Worm (Caenorhabditis elegans) whole organism, young adult: ENCODE data around the gene T22B7.7.

Experiments used
- ceh-58 ChIP-seq: fragments of 200-800 bp; sonication (Bioruptor generic); IDR thresholded peaks from 2 replicates; pipeline ENCODE4 v1.3.6; 2022; ENCODE audit warnings: missing genetic modification characterization, missing compliant biosample characterization
- madf-8 ChIP-seq: fragments of 200-800 bp; sonication (Bioruptor generic); conservative IDR thresholded peaks from 2 replicates; pipeline ENCODE4 v1.3.6; 2022; ENCODE audit warnings: missing genetic modification reagents, missing genetic modification characterization, missing compliant biosample characterization
- tlf-1 ChIP-seq: fragments of 200-800 bp; sonication (Bioruptor generic); optimal IDR thresholded peaks from 2 replicates; lab custom pipeline; 2018; ENCODE audit warnings: mild to moderate bottlenecking, missing genetic modification characterization, missing compliant biosample characterization

The T22B7.7 gene

DNA sequence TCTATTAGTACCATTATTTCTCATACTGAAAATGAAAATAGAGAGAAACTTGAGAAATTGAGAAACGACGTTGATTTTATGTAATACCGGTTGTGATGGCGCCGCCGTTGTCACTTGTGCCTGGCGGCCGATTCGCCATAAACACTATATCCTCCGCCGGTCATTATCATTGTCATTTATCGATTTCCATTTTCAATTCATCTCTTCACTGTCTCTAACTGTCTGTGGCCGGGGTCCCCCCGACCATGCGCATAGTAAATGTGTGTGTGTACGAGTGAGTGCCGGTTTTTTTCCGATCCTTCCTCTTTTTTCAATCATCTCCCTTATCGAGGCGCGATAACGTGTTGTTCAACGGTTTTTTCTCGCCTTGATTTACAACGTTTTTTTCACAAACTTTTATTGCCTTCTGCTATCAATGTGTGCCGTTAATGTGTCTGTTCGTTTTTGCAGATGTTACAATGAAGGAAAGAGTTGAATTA, 50.5 kb downstream of the T22B7.7 start, which contains the start of gene F14D12.1:
TSS of gene F14D12.1 (plus strand) at position 429 of the 479 bp plus-strand sequence.
- no peak for TF ChIP-seq madf-8 (GFP tag; lab: Robert Waterston, UW)
- TF ChIP-seq tlf-1 = no peak
- no peak for TF ChIP-seq ceh-58 (GFP tag; lab: Robert Waterston, UW)
